Worm (Caenorhabditis elegans) whole organism, midembryonic: Measurements from ENCODE around the gene ipla-1.

Source experiments
- T22C8.4 ChIP-seq: fragments of 200-800 bp; sonication (Bioruptor generic); IDR thresholded peaks from 2 replicates; pipeline ENCODE4 v1.3.6; 2022; ENCODE audit warnings: missing genetic modification characterization, missing compliant biosample characterization
- cog-1 ChIP-seq: sonication (generic microtip); optimal IDR thresholded peaks from 2 replicates; lab custom pipeline; 2016; ENCODE audit warnings: missing genetic modification characterization, missing compliant biosample characterization
- flt-1 ChIP-seq: fragments of 200-800 bp; sonication (Bioruptor generic); IDR thresholded peaks from 2 replicates; pipeline ENCODE4 v1.3.6; 2022; ENCODE audit warnings: missing genetic modification characterization, missing compliant biosample characterization
- klf-2 ChIP-seq: fragments of 200-800 bp; sonication (Bioruptor generic); conservative IDR thresholded peaks from 2 replicates; pipeline ENCODE4 v1.3.6; 2022; ENCODE audit warnings: missing genetic modification reagents, missing genetic modification characterization, missing compliant biosample characterization
- ref-1 ChIP-seq: fragments of 200-800 bp; sonication (Bioruptor generic); conservative IDR thresholded peaks from 2 replicates; pipeline ENCODE4 v1.3.6; 2022; ENCODE audit warnings: missing genetic modification reagents, missing genetic modification characterization, missing compliant biosample characterization
- tab-1 ChIP-seq: fragments of 200-800 bp; sonication (Bioruptor generic); IDR thresholded peaks from 2 replicates; pipeline ENCODE4 v1.3.6; 2022; ENCODE audit warnings: missing genetic modification characterization, missing compliant biosample characterization
- ztf-23 ChIP-seq: fragments of 200-800 bp; sonication (Bioruptor generic); IDR thresholded peaks from 2 replicates; pipeline ENCODE4 v1.3.6; 2022; ENCODE audit warnings: missing genetic modification reagents, missing genetic modification characterization, missing compliant biosample characterization
- ztf-29 ChIP-seq: fragments of 200-800 bp; sonication (Bioruptor generic); IDR thresholded peaks from 2 replicates; pipeline ENCODE4 v1.3.6; 2022; ENCODE audit warnings: missing genetic modification reagents, missing genetic modification characterization, missing compliant biosample characterization

DNA sequence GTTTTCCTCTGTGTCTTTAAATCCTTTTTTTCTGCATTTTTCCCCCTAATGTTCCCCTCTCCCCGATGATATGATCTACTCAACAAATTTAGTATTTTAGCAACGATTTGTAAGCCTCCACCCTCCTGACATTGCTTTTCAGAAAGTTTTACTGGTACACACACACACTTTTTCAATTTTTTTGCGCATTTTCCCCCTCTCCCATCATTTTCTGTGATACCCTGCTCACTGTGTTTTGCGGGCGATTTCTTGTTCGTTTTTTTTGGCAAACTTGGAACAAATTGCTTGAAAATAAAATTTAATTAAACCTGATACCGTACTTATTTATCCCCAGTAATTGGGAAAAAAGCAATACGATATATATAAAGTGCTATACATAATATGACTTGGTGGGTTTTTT is 10.5 kb downstream of the ipla-1 start:
- TF ChIP-seq cog-1 (tag; lab: Kevin White, UChicago): no peak
- TF ChIP-seq tab-1 (GFP tag; lab: Robert Waterston, UW): no peak
- TF ChIP-seq ztf-29 (GFP tag; lab: Robert Waterston, UW): no peak
- no peak for TF ChIP-seq flt-1 (GFP tag; lab: Robert Waterston, UW)
- TF ChIP-seq ref-1: no peak
- TF ChIP-seq T22C8.4 (GFP tag; lab: Robert Waterston, UW): no peak
- TF ChIP-seq klf-2 (GFP tag; lab: Robert Waterston, UW): no peak
- no peak for TF ChIP-seq ztf-23
